Fruit fly (Drosophila melanogaster) whole organism, embryonic: ENCODE data around the gene Or22c.

ENCODE experiments used
- Atf3 ChIP-seq: fragments of 200-800 bp; sonication (Bioruptor generic); optimal IDR thresholded peaks from 3 replicates; lab custom pipeline; 2016; ENCODE audit warnings: missing biosample characterization, missing genetic modification characterization
- CG12071 ChIP-seq: fragments of 200-800 bp; sonication (Bioruptor generic); optimal IDR thresholded peaks from 3 replicates; lab custom pipeline; 2018; ENCODE audit warnings: missing biosample characterization, mild to moderate bottlenecking, missing genetic modification characterization
- CG12104 ChIP-seq: fragments of 200-800 bp; sonication (Bioruptor generic); optimal IDR thresholded peaks from 3 replicates; lab custom pipeline; 2016; ENCODE audit warnings: missing biosample characterization, missing genetic modification characterization
- CG6854 ChIP-seq: fragments of 200-800 bp; sonication (Bioruptor generic); optimal IDR thresholded peaks from 3 replicates; lab custom pipeline; 2017; ENCODE audit warnings: missing biosample characterization, mild to moderate bottlenecking, missing genetic modification characterization
- E2f2 ChIP-seq: fragments of 200-800 bp; sonication (Bioruptor generic); IDR thresholded peaks from 2 replicates; pipeline ENCODE4 v1.3.6; 2022; ENCODE audit warnings: missing biosample characterization, missing genetic modification characterization
- Six4 ChIP-seq: fragments of 200-800 bp; sonication (Bioruptor generic); optimal IDR thresholded peaks from 2 replicates; lab custom pipeline; 2016; ENCODE audit warnings: missing biosample characterization, missing genetic modification characterization
- Tbp ChIP-seq: fragments of >200 bp; optimal IDR thresholded peaks from 2 replicates; lab custom pipeline; 2018; ENCODE audit warnings: missing biosample characterization, missing genetic modification characterization
- dpn ChIP-seq, 2 experiments: fragments of 200-800 bp; sonication (Bioruptor generic); optimal IDR thresholded peaks; 3 replicates each; lab custom pipeline; 2016; ENCODE audit warnings: missing biosample characterization in 2 of 2, missing genetic modification characterization in 2 of 2
- unc-4 ChIP-seq: fragments of 200-800 bp; sonication (Bioruptor generic); IDR thresholded peaks from 2 replicates; pipeline ENCODE4 v1.3.6; 2022; ENCODE audit warnings: missing biosample characterization, missing genetic modification characterization; ENCODE audit not compliant: partially characterized antibody

DNA sequence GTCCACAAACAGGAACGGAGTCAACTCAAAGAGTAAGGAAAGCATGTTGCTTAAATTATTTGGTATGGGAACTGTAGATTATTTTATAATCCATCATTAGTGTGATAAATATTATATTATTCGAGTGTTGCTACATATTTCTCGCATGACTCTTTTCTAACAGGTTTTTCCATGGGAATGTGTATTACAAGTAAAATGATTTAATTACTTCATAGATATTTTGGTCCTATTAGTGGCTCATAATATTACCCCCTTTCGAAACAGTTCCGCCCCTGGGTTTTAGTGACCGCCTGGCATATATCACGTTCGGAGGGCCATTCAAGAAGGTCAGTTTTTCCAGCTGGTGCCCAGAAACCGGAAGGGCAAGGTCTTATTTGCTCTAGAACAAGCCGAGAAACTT is 22.3 kb upstream of the Or22c start:
- TF ChIP-seq Atf3 (no peak), Six4 (no peak), dpn (GFP tag; optimal IDR thresholded peaks at IDR 0.05; lab: Kevin White, UChicago) (no peak), CG12071 (GFP tag; lab: Kevin White, UChicago) (no peak), unc-4 (GFP tag; lab: Robert Waterston, UW) (no peak), CG6854 (GFP tag; lab: Kevin White, UChicago) (no peak), E2f2 (GFP tag; lab: Robert Waterston, UW) (no peak), CG12104 (no peak), Tbp (GFP tag; lab: Kevin White, UChicago) (no peak)
